Worm (Caenorhabditis elegans) whole organism, L1 larva: ENCODE data around the gene epg-6.
A peak's percentile ranks its signal among the peaks of the same experiment; 100 is the strongest.

Experiments
- C16A3.4 ChIP-seq: fragments of 150-350 bp; optimal IDR thresholded peaks from 2 replicates; lab custom pipeline; 2014; ENCODE audit warnings: missing biosample characterization, missing genetic modification characterization
- aly-2 ChIP-seq: fragments of 150-350 bp; optimal IDR thresholded peaks from 2 replicates; lab custom pipeline; 2014; ENCODE audit warnings: missing biosample characterization, missing genetic modification characterization
- ceh-8 ChIP-seq: fragments of 200-800 bp; sonication (Bioruptor generic); optimal IDR thresholded peaks from 2 replicates; lab custom pipeline; 2018; ENCODE audit warnings: mild to moderate bottlenecking, missing genetic modification characterization, moderate library complexity, missing compliant biosample characterization
- ceh-88 ChIP-seq: fragments of 200-800 bp; sonication (Bioruptor generic); IDR thresholded peaks from 2 replicates; pipeline ENCODE4 v1.3.6; 2022; ENCODE audit warnings: missing genetic modification characterization, missing compliant biosample characterization
- ces-1 ChIP-seq: fragments of 150-350 bp; optimal IDR thresholded peaks from 2 replicates; lab custom pipeline; 2014; ENCODE audit warnings: missing biosample characterization, missing genetic modification reagents, missing genetic modification characterization
- dpl-1 ChIP-seq, 3 experiments: fragments of 150-350 bp in 2 of 3; sonication (generic microtip) in 1 of 3; optimal IDR thresholded peaks; 2 replicates each; lab custom pipeline; 2014 to 2017; ENCODE audit warnings: missing biosample characterization in 3 of 3, missing genetic modification characterization in 3 of 3, missing genetic modification reagents in 3 of 3
- dsc-1 ChIP-seq: sonication (generic microtip); optimal IDR thresholded peaks from 2 replicates; lab custom pipeline; 2016; ENCODE audit warnings: mild to moderate bottlenecking, missing genetic modification characterization, missing compliant biosample characterization
- egl-13 ChIP-seq: sonication (generic microtip); optimal IDR thresholded peaks from 2 replicates; lab custom pipeline; 2016; ENCODE audit warnings: missing genotype, missing genetic modification reagents, missing genetic modification characterization, missing compliant biosample characterization
- ets-5 ChIP-seq: fragments of 200-800 bp; sonication (Bioruptor generic); IDR thresholded peaks from 2 replicates; pipeline ENCODE4 v1.3.6; 2022; ENCODE audit warnings: missing genetic modification characterization, missing compliant biosample characterization
- fkh-4 ChIP-seq: sonication (generic microtip); optimal IDR thresholded peaks from 2 replicates; lab custom pipeline; 2016; ENCODE audit warnings: missing compliant biosample characterization, missing genetic modification characterization, borderline replicate concordance
- fkh-8 ChIP-seq: sonication (generic microtip); optimal IDR thresholded peaks from 2 replicates; lab custom pipeline; 2016; ENCODE audit warnings: mild to moderate bottlenecking, missing genetic modification characterization, missing compliant biosample characterization
- fos-1 ChIP-seq: fragments of 150-350 bp; optimal IDR thresholded peaks from 2 replicates; lab custom pipeline; 2014; ENCODE audit warnings: missing biosample characterization, missing genetic modification characterization
- hlh-17 ChIP-seq: fragments of 200-800 bp; sonication (Bioruptor generic); optimal IDR thresholded peaks from 2 replicates; lab custom pipeline; 2018; ENCODE audit warnings: missing genetic modification characterization, mild to moderate bottlenecking, missing compliant biosample characterization, moderate library complexity, borderline replicate concordance
- hlh-4 ChIP-seq: sonication (generic microtip); optimal IDR thresholded peaks from 2 replicates; lab custom pipeline; 2016; ENCODE audit warnings: mild to moderate bottlenecking, missing genetic modification characterization, missing compliant biosample characterization
- hpl-2 ChIP-seq: fragments of 150-350 bp; optimal IDR thresholded peaks from 2 replicates; lab custom pipeline; 2014; ENCODE audit warnings: missing biosample characterization, missing genetic modification reagents, missing genetic modification characterization
- jun-1 ChIP-seq: fragments of 150-350 bp; optimal IDR thresholded peaks from 2 replicates; lab custom pipeline; 2014; ENCODE audit warnings: missing biosample characterization, missing genetic modification reagents, missing genetic modification characterization
- lin-13 ChIP-seq: fragments of 150-350 bp; optimal IDR thresholded peaks from 2 replicates; lab custom pipeline; 2014; ENCODE audit warnings: missing biosample characterization, missing genetic modification reagents, missing genetic modification characterization
- lin-14 ChIP-seq: fragments of 200-800 bp; sonication (Bioruptor generic); optimal IDR thresholded peaks from 2 replicates; lab custom pipeline; 2018; ENCODE audit warnings: mild to moderate bottlenecking, missing genetic modification characterization, moderate library complexity, missing compliant biosample characterization
- lin-15B ChIP-seq: fragments of 150-350 bp; sonication (generic microtip); optimal IDR thresholded peaks from 3 replicates; lab custom pipeline; 2014; ENCODE audit warnings: missing biosample characterization, missing genetic modification characterization
- lin-39 ChIP-seq: fragments of 150-350 bp; optimal IDR thresholded peaks from 2 replicates; lab custom pipeline; 2014; ENCODE audit warnings: missing biosample characterization, missing genetic modification reagents, missing genetic modification characterization
- mab-9 ChIP-seq: fragments of 200-800 bp; sonication (Bioruptor generic); IDR thresholded peaks from 2 replicates; pipeline ENCODE4 v1.3.6; 2022; ENCODE audit warnings: missing genetic modification reagents, missing genetic modification characterization, missing compliant biosample characterization
- mdl-1 ChIP-seq, 2 experiments: fragments of 150-350 bp; optimal IDR thresholded peaks; 2 replicates each; lab custom pipeline; 2014 to 2017; ENCODE audit warnings: missing biosample characterization in 2 of 2, missing genetic modification characterization in 2 of 2, inconsistent platforms in 1 of 2
- mef-2 ChIP-seq: fragments of 150-350 bp; optimal IDR thresholded peaks from 2 replicates; lab custom pipeline; 2014; ENCODE audit warnings: missing biosample characterization, missing genetic modification characterization
- mep-1 ChIP-seq: fragments of 150-350 bp; optimal IDR thresholded peaks from 2 replicates; lab custom pipeline; 2014; ENCODE audit warnings: missing biosample characterization, missing genetic modification characterization
- nhr-12 ChIP-seq: sonication (generic microtip); optimal IDR thresholded peaks from 2 replicates; lab custom pipeline; 2017; ENCODE audit warnings: missing biosample characterization, missing genetic modification characterization
- nhr-20 ChIP-seq: sonication (generic microtip); optimal IDR thresholded peaks from 2 replicates; lab custom pipeline; 2016; ENCODE audit warnings: mild to moderate bottlenecking, missing genetic modification characterization, missing compliant biosample characterization
- nhr-237 ChIP-seq: fragments of 150-350 bp; optimal IDR thresholded peaks from 2 replicates; lab custom pipeline; 2014; ENCODE audit warnings: missing biosample characterization, missing genetic modification characterization
- nhr-28 ChIP-seq: fragments of 150-350 bp; optimal IDR thresholded peaks from 2 replicates; lab custom pipeline; 2014; ENCODE audit warnings: missing biosample characterization, missing genetic modification characterization
- nhr-47 ChIP-seq: sonication (generic microtip); optimal IDR thresholded peaks from 2 replicates; lab custom pipeline; 2016; ENCODE audit warnings: mild to moderate bottlenecking, missing genetic modification characterization, moderate library complexity, missing compliant biosample characterization
- nhr-77 ChIP-seq: fragments of 150-350 bp; optimal IDR thresholded peaks from 2 replicates; lab custom pipeline; 2014; ENCODE audit warnings: missing biosample characterization, missing genetic modification characterization
- nhr-90 ChIP-seq: sonication (generic microtip); optimal IDR thresholded peaks from 2 replicates; lab custom pipeline; 2016; ENCODE audit warnings: mild to moderate bottlenecking, missing genetic modification characterization, missing compliant biosample characterization; ENCODE audit not compliant: poor library complexity
- pag-3 ChIP-seq: sonication (generic microtip); optimal IDR thresholded peaks from 2 replicates; lab custom pipeline; 2017; ENCODE audit warnings: missing genetic modification characterization, mild to moderate bottlenecking, missing compliant biosample characterization, antibody characterized with exemption, borderline replicate concordance; ENCODE audit not compliant: insufficient read depth
- pax-3 ChIP-seq: fragments of 200-800 bp; sonication (Bioruptor generic); optimal IDR thresholded peaks from 2 replicates; lab custom pipeline; 2018; ENCODE audit warnings: mild to moderate bottlenecking, missing genetic modification characterization, moderate library complexity, missing compliant biosample characterization
- pqm-1 ChIP-seq: sonication (generic microtip); optimal IDR thresholded peaks from 3 replicates; lab custom pipeline; 2017; ENCODE audit warnings: missing biosample characterization, missing genetic modification characterization
- rnt-1 ChIP-seq: sonication (generic microtip); optimal IDR thresholded peaks from 2 replicates; lab custom pipeline; 2016; ENCODE audit warnings: mild to moderate bottlenecking, missing genetic modification characterization, moderate library complexity, missing compliant biosample characterization
- skn-1 ChIP-seq: fragments of 150-350 bp; optimal IDR thresholded peaks from 2 replicates; lab custom pipeline; 2014; ENCODE audit warnings: missing biosample characterization, missing genetic modification characterization
- snpc-4 ChIP-seq: fragments of 150-350 bp; optimal IDR thresholded peaks from 2 replicates; lab custom pipeline; 2014; ENCODE audit warnings: missing biosample characterization, missing genetic modification characterization
- snu-23 ChIP-seq: sonication (generic microtip); optimal IDR thresholded peaks from 2 replicates; lab custom pipeline; 2016; ENCODE audit warnings: missing genetic modification characterization, missing compliant biosample characterization
- sox-4 ChIP-seq: sonication (generic microtip); optimal IDR thresholded peaks from 2 replicates; lab custom pipeline; 2016; ENCODE audit warnings: missing genetic modification characterization, missing compliant biosample characterization
- sup-37 ChIP-seq: fragments of 200-800 bp; sonication (Bioruptor generic); optimal IDR thresholded peaks from 2 replicates; lab custom pipeline; 2018; ENCODE audit warnings: mild to moderate bottlenecking, missing genetic modification characterization, missing compliant biosample characterization
- swsn-7 ChIP-seq: sonication (generic microtip); optimal IDR thresholded peaks from 2 replicates; lab custom pipeline; 2016; ENCODE audit warnings: missing genetic modification characterization, missing compliant biosample characterization
- tbx-2 ChIP-seq: sonication (generic microtip); optimal IDR thresholded peaks from 2 replicates; lab custom pipeline; 2016; ENCODE audit warnings: missing genetic modification characterization, missing compliant biosample characterization
- tlp-1 ChIP-seq: fragments of 150-350 bp; optimal IDR thresholded peaks from 2 replicates; lab custom pipeline; 2014; ENCODE audit warnings: missing biosample characterization, missing genetic modification characterization
- unc-130 ChIP-seq: fragments of 150-350 bp; optimal IDR thresholded peaks from 2 replicates; lab custom pipeline; 2017; ENCODE audit warnings: missing biosample characterization, missing genetic modification characterization, inconsistent platforms
- unc-30 ChIP-seq: sonication (generic microtip); optimal IDR thresholded peaks from 2 replicates; lab custom pipeline; 2017; ENCODE audit warnings: missing biosample characterization, missing genetic modification characterization
- unc-62 ChIP-seq: fragments of 150-350 bp; optimal IDR thresholded peaks from 2 replicates; lab custom pipeline; 2014; ENCODE audit warnings: missing biosample characterization, missing genetic modification reagents, missing genetic modification characterization
- unc-86 ChIP-seq: sonication (generic microtip); optimal IDR thresholded peaks from 2 replicates; lab custom pipeline; 2016; ENCODE audit warnings: missing genetic modification characterization, missing compliant biosample characterization
- unc-98 ChIP-seq: fragments of 200-800 bp; sonication (Bioruptor generic); IDR thresholded peaks from 2 replicates; pipeline ENCODE4 v1.3.6; 2022; ENCODE audit warnings: missing genetic modification characterization, missing compliant biosample characterization
- vab-15 ChIP-seq: sonication (generic microtip); optimal IDR thresholded peaks from 2 replicates; lab custom pipeline; 2017; ENCODE audit warnings: missing genotype, mild to moderate bottlenecking, missing genetic modification characterization, missing compliant biosample characterization
- xbp-1 ChIP-seq: sonication (generic microtip); optimal IDR thresholded peaks from 2 replicates; lab custom pipeline; 2016; ENCODE audit warnings: missing genetic modification characterization, missing compliant biosample characterization
- zag-1 ChIP-seq: fragments of 150-350 bp; optimal IDR thresholded peaks from 2 replicates; lab custom pipeline; 2014; ENCODE audit warnings: missing biosample characterization, missing genetic modification characterization
- zip-4 ChIP-seq: fragments of 200-800 bp; sonication (Bioruptor generic); optimal IDR thresholded peaks from 2 replicates; lab custom pipeline; 2018; ENCODE audit warnings: mild to moderate bottlenecking, missing genetic modification characterization, moderate library complexity, missing compliant biosample characterization
- ztf-11 ChIP-seq, 2 experiments: sonication (generic microtip); optimal IDR thresholded peaks; 2 replicates each; lab custom pipeline; 2016 to 2017; ENCODE audit warnings: missing genetic modification characterization in 2 of 2, missing biosample characterization in 1 of 2, missing compliant biosample characterization in 1 of 2

The epg-6 gene

DNA sequence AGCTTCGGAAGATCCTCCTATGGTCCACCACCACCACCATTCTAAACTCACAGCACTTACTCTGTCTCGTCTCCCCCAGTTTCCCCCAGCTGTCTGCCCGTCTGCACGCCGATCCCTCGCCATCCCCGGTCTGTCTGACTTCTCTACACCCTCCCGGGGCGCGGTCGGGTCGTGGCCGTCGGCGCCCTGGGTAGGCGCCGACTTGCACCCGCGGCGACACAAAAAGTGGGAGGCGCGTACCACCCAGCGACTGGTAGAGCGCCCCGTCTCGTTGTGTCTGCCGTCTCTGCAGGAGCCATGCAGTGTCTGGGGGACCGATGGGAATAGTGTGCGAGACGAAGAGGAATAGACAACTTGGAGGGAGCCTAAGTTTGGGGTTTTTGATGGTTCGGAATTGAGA lies 34.0 kb upstream of the epg-6 start (continued):
- TF ChIP-seq hpl-2 (GFP tag; lab: Kevin White, UChicago) = no peak
- peak; percentile 86 for TF ChIP-seq xbp-1 (tag; lab: Kevin White, UChicago)
- TF ChIP-seq mdl-1 (tag; optimal IDR thresholded peaks at IDR 0.05; lab: Kevin White, UChicago) = peak in 1 of 2 experiments; percentile 80
- TF ChIP-seq fkh-8 (tag; lab: Kevin White, UChicago) = peak; percentile 96
- peak; percentile 52; the same call in 1 of the 2 replicates for TF ChIP-seq ceh-88 (GFP tag; lab: Robert Waterston, UW)
- TF ChIP-seq sox-4 (tag; lab: Kevin White, UChicago) = peak; percentile 57
- TF ChIP-seq unc-130 (tag; lab: Kevin White, UChicago) = no peak
- TF ChIP-seq lin-15B (tag; lab: Kevin White, UChicago) = peak; percentile 27
- TF ChIP-seq fkh-4 (tag; lab: Kevin White, UChicago) = no peak
- peak; percentile 91 for TF ChIP-seq unc-86 (tag; lab: Kevin White, UChicago)
- TF ChIP-seq unc-98 (GFP tag; lab: Robert Waterston, UW) = peak; percentile 59
- peak; percentile 7 for TF ChIP-seq pqm-1 (tag; lab: Kevin White, UChicago)
- peak; percentile 74 for TF ChIP-seq nhr-77 (tag; lab: Kevin White, UChicago)
- TF ChIP-seq vab-15 = no peak
- TF ChIP-seq jun-1 = peak; percentile 87
- no peak for TF ChIP-seq unc-62 (GFP tag; lab: Kevin White, UChicago)
- no peak for TF ChIP-seq ets-5
- peak; percentile 98 for TF ChIP-seq ceh-8
- no peak for TF ChIP-seq tlp-1
- TF ChIP-seq rnt-1 (tag; lab: Kevin White, UChicago) = peak; percentile 88
- peak; percentile 85 for TF ChIP-seq mef-2 (tag; lab: Kevin White, UChicago)
- peak; percentile 92 for TF ChIP-seq nhr-47 (tag; lab: Kevin White, UChicago)
- no peak for TF ChIP-seq hlh-17
- TF ChIP-seq nhr-12 (tag; lab: Kevin White, UChicago) = no peak
- TF ChIP-seq skn-1 (tag; lab: Kevin White, UChicago) = peak; percentile 67
- TF ChIP-seq pax-3 (tag; lab: Kevin White, UChicago) = peak; percentile 68
- TF ChIP-seq lin-39 (tag; lab: Kevin White, UChicago) = peak; percentile 20
- TF ChIP-seq C16A3.4 (tag; lab: Kevin White, UChicago) = peak; percentile 78
- TF ChIP-seq swsn-7 (tag; lab: Kevin White, UChicago) = peak; percentile 92
- TF ChIP-seq nhr-20 (tag; lab: Kevin White, UChicago) = peak; percentile 87
- TF ChIP-seq unc-30 (tag; lab: Kevin White, UChicago) = peak; percentile 36
- peak; percentile 72 for TF ChIP-seq zip-4
- no peak for TF ChIP-seq ces-1 (GFP tag; lab: Kevin White, UChicago)
- no peak for TF ChIP-seq nhr-28 (tag; lab: Kevin White, UChicago)
- TF ChIP-seq mep-1 (tag; lab: Kevin White, UChicago) = peak; percentile 58
- TF ChIP-seq hlh-4 (tag; lab: Kevin White, UChicago) = peak; percentile 49
- peak; percentile 89 for TF ChIP-seq egl-13 (tag; lab: Kevin White, UChicago)
- TF ChIP-seq fos-1 (tag; lab: Kevin White, UChicago) = peak; percentile 46
- TF ChIP-seq lin-13 (GFP tag; lab: Kevin White, UChicago) = peak; percentile 87
- TF ChIP-seq tbx-2 (tag; lab: Kevin White, UChicago) = peak; percentile 91
- TF ChIP-seq zag-1 (tag; lab: Kevin White, UChicago) = no peak
- TF ChIP-seq dpl-1 (GFP tag; optimal IDR thresholded peaks at IDR 0.05; lab: Kevin White, UChicago) = peak; percentile 51 to 70 (median 58)
- TF ChIP-seq lin-14 = peak; percentile 98
- peak in 1 of 2 experiments; percentile 82 for TF ChIP-seq ztf-11 (tag; optimal IDR thresholded peaks at IDR 0.05; lab: Kevin White, UChicago)
- TF ChIP-seq dsc-1 = peak; percentile 79
- peak; percentile 74 for TF ChIP-seq mab-9 (GFP tag; lab: Robert Waterston, UW)
- TF ChIP-seq snu-23 (GFP tag; lab: Kevin White, UChicago) = peak; percentile 86
- no peak for TF ChIP-seq pag-3
- TF ChIP-seq sup-37 (GFP tag; lab: Kevin White, UChicago) = peak; percentile 51
- peak; percentile 89 for TF ChIP-seq nhr-90 (tag; lab: Kevin White, UChicago)
- TF ChIP-seq nhr-237 (tag; lab: Kevin White, UChicago) = peak; percentile 7
- TF ChIP-seq aly-2 (tag; lab: Kevin White, UChicago) = no peak
- peak; percentile 77 for TF ChIP-seq snpc-4
